In genomic region chr3L:263500-264377, dm6 we compare ENCODE assay signal across 4 fruit fly cellular contexts.
TF ChIP-seq lines count a peak whose summit lies in the region.

No protein-coding gene starts in this region.

- TF ChIP-seq CTCF in whole organism, embryonic (GFP tag; optimal IDR thresholded peaks at IDR 0.05; lab: Kevin White, UChicago): no peak

TF ChIP-seq in whole organism, adult, 20 proteins besides CTCF, POLR2A, EP300 and RAD21:
- TF ChIP-seq Hr96 (GFP tag; optimal IDR thresholded peaks at IDR 0.05; lab: Kevin White, UChicago) (no peak), Mnt (GFP tag; optimal IDR thresholded peaks at IDR 0.05; lab: Kevin White, UChicago) (peak; percentile 48)

TF ChIP-seq in whole organism, embryonic, 481 proteins besides CTCF, POLR2A, EP300 and RAD21 (continues in another document):
- peak; percentile 93 for TF ChIP-seq bigmax (GFP tag; optimal IDR thresholded peaks at IDR 0.05; lab: Kevin White, UChicago)
- no peak for TF ChIP-seq CG8290 (GFP tag; optimal IDR thresholded peaks at IDR 0.05; lab: Kevin White, UChicago)
- TF ChIP-seq CG8290 (tag; optimal IDR thresholded peaks at IDR 0.05; lab: Kevin White, UChicago): no peak
- TF ChIP-seq br (optimal IDR thresholded peaks at IDR 0.05; lab: Kevin White, UChicago): no peak
- no peak for TF ChIP-seq sim (GFP tag; IDR thresholded peaks at IDR 0.05; lab: Robert Waterston, UW)
- TF ChIP-seq gcm2 (GFP tag; optimal IDR thresholded peaks at IDR 0.05; lab: Kevin White, UChicago): no peak
- TF ChIP-seq H15 (GFP tag; IDR thresholded peaks at IDR 0.05; lab: Robert Waterston, UW): no peak
- TF ChIP-seq CG2129 (GFP tag; IDR thresholded peaks at IDR 0.05; lab: Robert Waterston, UW; ENCODE audit: partially characterized antibody): no peak
- no peak for TF ChIP-seq gt (GFP tag; IDR thresholded peaks at IDR 0.05; lab: Robert Waterston, UW)
- TF ChIP-seq CG2889 (GFP tag; IDR thresholded peaks at IDR 0.05; lab: Robert Waterston, UW): no peak
- TF ChIP-seq CG8944 (GFP tag; optimal IDR thresholded peaks at IDR 0.05; lab: Kevin White, UChicago): no peak
- TF ChIP-seq CG17612 (GFP tag; IDR thresholded peaks at IDR 0.05; lab: Robert Waterston, UW): no peak
- TF ChIP-seq Abd-B (GFP tag; optimal IDR thresholded peaks at IDR 0.05; lab: Kevin White, UChicago): no peak
- TF ChIP-seq slp2 (GFP tag; optimal IDR thresholded peaks at IDR 0.05; lab: Kevin White, UChicago): no peak
- TF ChIP-seq CG18262 (tag; optimal IDR thresholded peaks at IDR 0.05; lab: Kevin White, UChicago): no peak
- TF ChIP-seq CG4360 (GFP tag; IDR thresholded peaks at IDR 0.05; lab: Robert Waterston, UW): no peak
- TF ChIP-seq eyg (GFP tag; optimal IDR thresholded peaks at IDR 0.05; lab: Kevin White, UChicago): no peak
- TF ChIP-seq Blimp-1 (GFP tag; optimal IDR thresholded peaks at IDR 0.05; lab: Kevin White, UChicago): peak; percentile 45
- TF ChIP-seq CG30403 (GFP tag; optimal IDR thresholded peaks at IDR 0.05; lab: Kevin White, UChicago): no peak
- peak; percentile 41; the same call in 1 of the 3 replicates for TF ChIP-seq sr (GFP tag; IDR thresholded peaks at IDR 0.05; lab: Robert Waterston, UW)
- no peak for TF ChIP-seq NfI (GFP tag; optimal IDR thresholded peaks at IDR 0.05; lab: Kevin White, UChicago)
- TF ChIP-seq CG4282 (GFP tag; optimal IDR thresholded peaks at IDR 0.05; lab: Kevin White, UChicago): no peak
- no peak for TF ChIP-seq CG9215 (GFP tag; IDR thresholded peaks at IDR 0.05; lab: Robert Waterston, UW)
- TF ChIP-seq CG8478 (optimal IDR thresholded peaks at IDR 0.05; lab: Kevin White, UChicago): peak; percentile 76
- TF ChIP-seq dysf (GFP tag; IDR thresholded peaks at IDR 0.05; lab: Robert Waterston, UW): no peak
- TF ChIP-seq CG7745 (tag; optimal IDR thresholded peaks at IDR 0.05; lab: Kevin White, UChicago): no peak
- peak; percentile 83 for TF ChIP-seq CG1832 (GFP tag; optimal IDR thresholded peaks at IDR 0.05; lab: Kevin White, UChicago)
- peak; percentile 41; the same call in 2 of the 3 replicates for TF ChIP-seq ci (GFP tag; IDR thresholded peaks at IDR 0.05; lab: Robert Waterston, UW)
- no peak for TF ChIP-seq CG12659 (GFP tag; optimal IDR thresholded peaks at IDR 0.05; lab: Kevin White, UChicago)
- no peak for TF ChIP-seq HLH3B (GFP tag; IDR thresholded peaks at IDR 0.05; lab: Robert Waterston, UW)
- TF ChIP-seq emc (GFP tag; optimal IDR thresholded peaks at IDR 0.05; lab: Kevin White, UChicago): no peak

TF ChIP-seq in whole organism, prepupa, 60 proteins besides CTCF, POLR2A, EP300 and RAD21:
- TF ChIP-seq Blimp-1 (GFP tag; optimal IDR thresholded peaks at IDR 0.05; lab: Kevin White, UChicago) (peak; percentile 35), CG6163 (GFP tag; IDR thresholded peaks at IDR 0.05; lab: Robert Waterston, UW) (no peak)

TF ChIP-seq in whole organism, pupa, 21 proteins besides CTCF, POLR2A, EP300 and RAD21:
- no peak for TF ChIP-seq CG8301 (tag; optimal IDR thresholded peaks at IDR 0.05; lab: Kevin White, UChicago)
- TF ChIP-seq fd96Ca (GFP tag; IDR thresholded peaks at IDR 0.05; lab: Robert Waterston, UW): 0 out of 3 replicates have a peak, but pooled peaks have one; percentile 33
